Worm (Caenorhabditis elegans) whole organism, L2 larva: ENCODE data around the gene F35D11.4.

Experiments used
- R02D3.7 ChIP-seq: fragments of 150-350 bp; optimal IDR thresholded peaks from 2 replicates; lab custom pipeline; 2014; ENCODE audit warnings: missing biosample characterization, missing genetic modification characterization
- Y55F3AM.14 ChIP-seq: fragments of 200-800 bp; sonication (Bioruptor generic); optimal IDR thresholded peaks from 2 replicates; lab custom pipeline; 2018; ENCODE audit warnings: mild to moderate bottlenecking, missing genetic modification characterization, missing compliant biosample characterization
- ZK546.5 ChIP-seq: sonication (generic microtip); optimal IDR thresholded peaks from 2 replicates; lab custom pipeline; 2017; ENCODE audit warnings: missing biosample characterization, missing genetic modification characterization
- ceh-16 ChIP-seq: fragments of 150-350 bp; optimal IDR thresholded peaks from 2 replicates; lab custom pipeline; 2014; ENCODE audit warnings: missing biosample characterization, missing genetic modification characterization
- ceh-82 ChIP-seq: fragments of 150-350 bp; optimal IDR thresholded peaks from 2 replicates; lab custom pipeline; 2014; ENCODE audit warnings: missing biosample characterization, missing genetic modification characterization
- crh-2 ChIP-seq: sonication (generic microtip); optimal IDR thresholded peaks from 2 replicates; lab custom pipeline; 2017; ENCODE audit warnings: missing biosample characterization, missing genetic modification characterization
- dmd-4 ChIP-seq: sonication (generic microtip); optimal IDR thresholded peaks from 2 replicates; lab custom pipeline; 2017; ENCODE audit warnings: missing biosample characterization, missing genetic modification characterization
- egl-27 ChIP-seq: sonication (generic microtip); optimal IDR thresholded peaks from 3 replicates; lab custom pipeline; 2017; ENCODE audit warnings: missing biosample characterization, missing genetic modification reagents, missing genetic modification characterization
- elt-1 ChIP-seq: fragments of 150-350 bp; optimal IDR thresholded peaks from 2 replicates; lab custom pipeline; 2014; ENCODE audit warnings: missing biosample characterization, missing genetic modification characterization
- fos-1 ChIP-seq: fragments of 150-350 bp; optimal IDR thresholded peaks from 2 replicates; lab custom pipeline; 2014; ENCODE audit warnings: missing biosample characterization, missing genetic modification characterization
- gmeb-1 ChIP-seq: fragments of 150-350 bp; optimal IDR thresholded peaks from 2 replicates; lab custom pipeline; 2014; ENCODE audit warnings: missing biosample characterization, missing genetic modification characterization
- lin-11 ChIP-seq: fragments of 150-350 bp; sonication (generic microtip); optimal IDR thresholded peaks from 2 replicates; lab custom pipeline; 2014; ENCODE audit warnings: missing biosample characterization, missing genetic modification characterization, inconsistent platforms, mixed read lengths
- lin-13 ChIP-seq: fragments of 150-350 bp; optimal IDR thresholded peaks from 2 replicates; lab custom pipeline; 2014; ENCODE audit warnings: missing biosample characterization, missing genetic modification reagents, missing genetic modification characterization
- lin-39 ChIP-seq: fragments of 150-350 bp; optimal IDR thresholded peaks from 2 replicates; lab custom pipeline; 2014; ENCODE audit warnings: missing biosample characterization, missing genetic modification reagents, missing genetic modification characterization
- lsy-2 ChIP-seq, 2 experiments: fragments of 150-350 bp in 1 of 2; sonication (generic microtip) in 1 of 2; optimal IDR thresholded peaks; 2 replicates each; lab custom pipeline; 2014 to 2017; ENCODE audit warnings: missing biosample characterization in 2 of 2, missing genetic modification characterization in 2 of 2
- nhr-10 ChIP-seq: sonication (generic microtip); optimal IDR thresholded peaks from 2 replicates; lab custom pipeline; 2017; ENCODE audit warnings: missing biosample characterization, missing genetic modification characterization
- nhr-11 ChIP-seq: fragments of 150-350 bp; optimal IDR thresholded peaks from 2 replicates; lab custom pipeline; 2014; ENCODE audit warnings: missing biosample characterization, missing genetic modification characterization
- nhr-12 ChIP-seq: fragments of 150-350 bp; optimal IDR thresholded peaks from 2 replicates; lab custom pipeline; 2014; ENCODE audit warnings: missing biosample characterization, missing genetic modification characterization
- nhr-129 ChIP-seq: fragments of 150-350 bp; optimal IDR thresholded peaks from 2 replicates; lab custom pipeline; 2014; ENCODE audit warnings: missing biosample characterization, missing genetic modification characterization
- nhr-21 ChIP-seq: fragments of 150-350 bp; optimal IDR thresholded peaks from 2 replicates; lab custom pipeline; 2014; ENCODE audit warnings: missing biosample characterization, missing genetic modification characterization
- nhr-23 ChIP-seq: fragments of 150-350 bp; optimal IDR thresholded peaks from 2 replicates; lab custom pipeline; 2014; ENCODE audit warnings: missing biosample characterization, missing genetic modification reagents, missing genetic modification characterization
- nhr-25 ChIP-seq: fragments of 150-350 bp; sonication (generic microtip); optimal IDR thresholded peaks from 3 replicates; lab custom pipeline; 2014; ENCODE audit warnings: missing biosample characterization, missing genetic modification characterization
- nhr-77 ChIP-seq: fragments of 150-350 bp; optimal IDR thresholded peaks from 2 replicates; lab custom pipeline; 2014; ENCODE audit warnings: missing biosample characterization, missing genetic modification characterization
- peb-1 ChIP-seq: fragments of 150-350 bp; optimal IDR thresholded peaks from 2 replicates; lab custom pipeline; 2014; ENCODE audit warnings: missing biosample characterization, missing genetic modification characterization
- sem-4 ChIP-seq: fragments of 150-350 bp; optimal IDR thresholded peaks from 2 replicates; lab custom pipeline; 2014; ENCODE audit warnings: missing biosample characterization, missing genetic modification reagents, missing genetic modification characterization
- skn-1 ChIP-seq: sonication (generic microtip); optimal IDR thresholded peaks from 2 replicates; lab custom pipeline; 2017; ENCODE audit warnings: missing biosample characterization, missing genetic modification characterization
- sma-3 ChIP-seq: sonication (generic microtip); optimal IDR thresholded peaks from 2 replicates; lab custom pipeline; 2016; ENCODE audit warnings: missing genetic modification reagents, missing genetic modification characterization, missing compliant biosample characterization
- sma-9 ChIP-seq, 2 experiments: fragments of 150-350 bp in 1 of 2; sonication (generic microtip) in 1 of 2; optimal IDR thresholded peaks; 2 replicates each; lab custom pipeline; 2014 to 2016; ENCODE audit warnings: missing genetic modification characterization in 2 of 2, mild to moderate bottlenecking in 1 of 2, missing biosample characterization in 1 of 2, missing compliant biosample characterization in 1 of 2, missing genetic modification reagents in 1 of 2, moderate library complexity in 1 of 2
- unc-55 ChIP-seq: fragments of 150-350 bp; sonication (generic microtip); optimal IDR thresholded peaks from 3 replicates; lab custom pipeline; 2014; ENCODE audit warnings: missing biosample characterization, missing genetic modification reagents, missing genetic modification characterization
- unc-62 ChIP-seq: fragments of 150-350 bp; optimal IDR thresholded peaks from 2 replicates; lab custom pipeline; 2014; ENCODE audit warnings: missing biosample characterization, missing genetic modification reagents, missing genetic modification characterization
- zag-1 ChIP-seq: fragments of 150-350 bp; optimal IDR thresholded peaks from 2 replicates; lab custom pipeline; 2014; ENCODE audit warnings: missing biosample characterization, missing genetic modification characterization
- ztf-4 ChIP-seq: fragments of 150-350 bp; optimal IDR thresholded peaks from 2 replicates; lab custom pipeline; 2014; ENCODE audit warnings: missing biosample characterization, missing genetic modification characterization

Gene F35D11.4

ce11 chrII:4583203-4583912, 19.9 kb upstream of the F35D11.4 start:
- TF ChIP-seq lin-11 (tag; lab: Kevin White, UChicago), result no peak
- TF ChIP-seq ceh-16 (tag; lab: Kevin White, UChicago), result peak; percentile 20
- no peak for TF ChIP-seq zag-1 (tag; lab: Kevin White, UChicago)
- TF ChIP-seq unc-55 (GFP tag; lab: Kevin White, UChicago), result peak; percentile 1
- TF ChIP-seq lsy-2 (tag; optimal IDR thresholded peaks at IDR 0.05; lab: Kevin White, UChicago), result no peak
- no peak for TF ChIP-seq peb-1 (tag; lab: Kevin White, UChicago)
- no peak for TF ChIP-seq nhr-12 (tag; lab: Kevin White, UChicago)
- no peak for TF ChIP-seq nhr-25 (tag; lab: Kevin White, UChicago)
- TF ChIP-seq nhr-11 (tag; lab: Kevin White, UChicago), result no peak
- TF ChIP-seq, all 48 proteins: peak for 2

DNA sequence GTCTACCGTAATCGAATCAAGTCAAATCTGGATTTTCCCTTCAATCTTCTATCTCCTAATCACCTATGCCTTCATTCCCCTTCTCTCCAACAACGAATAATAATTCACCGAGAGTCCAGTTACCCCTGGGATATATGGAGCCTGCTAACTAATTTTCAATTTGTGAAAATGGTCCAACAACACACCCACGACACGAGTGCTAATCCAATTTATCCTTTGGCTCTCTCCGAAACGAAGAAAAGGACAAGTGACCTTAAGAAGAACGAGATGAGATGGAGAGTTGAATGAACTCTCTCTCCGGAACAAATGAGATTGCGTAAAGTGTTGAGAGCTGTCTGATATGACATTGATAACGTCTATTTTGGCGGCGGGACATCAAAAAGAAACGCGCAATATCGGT, 18.9 kb upstream of the F35D11.4 start:
- TF ChIP-seq nhr-129 (tag; lab: Kevin White, UChicago) (no peak), nhr-23 (no peak), sem-4 (tag; lab: Kevin White, UChicago) (peak; percentile 41), elt-1 (tag; lab: Kevin White, UChicago) (no peak)

- TF ChIP-seq nhr-129 (tag; lab: Kevin White, UChicago) (no peak), dmd-4 (tag; lab: Kevin White, UChicago) (no peak), lin-13 (GFP tag; lab: Kevin White, UChicago) (no peak), sem-4 (tag; lab: Kevin White, UChicago) (no peak), lin-39 (tag; lab: Kevin White, UChicago) (no peak)
Measured at ce11 chrII:4585327-4585726, 17.9 kb upstream of the F35D11.4 start.

- TF ChIP-seq nhr-77 (tag; lab: Kevin White, UChicago), result no peak
- no peak for TF ChIP-seq R02D3.7
- TF ChIP-seq sma-3, result no peak
- TF ChIP-seq dmd-4 (tag; lab: Kevin White, UChicago), result no peak
- no peak for TF ChIP-seq skn-1 (tag; lab: Kevin White, UChicago)
- TF ChIP-seq, all 48 proteins: peak for 0
Measured at ce11 chrII:4590086-4590485, 13.1 kb upstream of the F35D11.4 start.

DNA sequence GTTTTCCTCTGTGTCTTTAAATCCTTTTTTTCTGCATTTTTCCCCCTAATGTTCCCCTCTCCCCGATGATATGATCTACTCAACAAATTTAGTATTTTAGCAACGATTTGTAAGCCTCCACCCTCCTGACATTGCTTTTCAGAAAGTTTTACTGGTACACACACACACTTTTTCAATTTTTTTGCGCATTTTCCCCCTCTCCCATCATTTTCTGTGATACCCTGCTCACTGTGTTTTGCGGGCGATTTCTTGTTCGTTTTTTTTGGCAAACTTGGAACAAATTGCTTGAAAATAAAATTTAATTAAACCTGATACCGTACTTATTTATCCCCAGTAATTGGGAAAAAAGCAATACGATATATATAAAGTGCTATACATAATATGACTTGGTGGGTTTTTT, 12.6 kb upstream of the F35D11.4 start:
- no peak for TF ChIP-seq egl-27
- TF ChIP-seq nhr-10 (tag; lab: Kevin White, UChicago), result no peak
- TF ChIP-seq gmeb-1 (tag; lab: Kevin White, UChicago), result no peak
- TF ChIP-seq nhr-21 (tag; lab: Kevin White, UChicago), result no peak
- TF ChIP-seq nhr-11 (tag; lab: Kevin White, UChicago), result no peak
- no peak for TF ChIP-seq sem-4 (tag; lab: Kevin White, UChicago)
- no peak for TF ChIP-seq ceh-82
- no peak for TF ChIP-seq ceh-16 (tag; lab: Kevin White, UChicago)
- no peak for TF ChIP-seq sma-9 (GFP tag; optimal IDR thresholded peaks at IDR 0.05; lab: Kevin White, UChicago)
- TF ChIP-seq sma-9 (tag; optimal IDR thresholded peaks at IDR 0.05; lab: Kevin White, UChicago), result no peak
- TF ChIP-seq ztf-4, result no peak
- no peak for TF ChIP-seq Y55F3AM.14 (GFP tag; lab: Kevin White, UChicago)
- TF ChIP-seq unc-62, result no peak
- TF ChIP-seq lsy-2 (tag; optimal IDR thresholded peaks at IDR 0.05; lab: Kevin White, UChicago), result no peak
- TF ChIP-seq lin-13 (GFP tag; lab: Kevin White, UChicago), result no peak
- TF ChIP-seq nhr-129 (tag; lab: Kevin White, UChicago), result no peak
- no peak for TF ChIP-seq sma-3

- TF ChIP-seq unc-62 (no peak), crh-2 (tag; lab: Kevin White, UChicago) (no peak), lsy-2 (tag; optimal IDR thresholded peaks at IDR 0.05; lab: Kevin White, UChicago) (no peak), fos-1 (peak; percentile 84), ZK546.5 (tag; lab: Kevin White, UChicago) (no peak)
Measured at ce11 chrII:4597441-4597840, 5.8 kb upstream of the F35D11.4 start.
